Fruit fly (Drosophila melanogaster): ENCODE data around the gene CG11369.

CG11369 gene

DNA sequence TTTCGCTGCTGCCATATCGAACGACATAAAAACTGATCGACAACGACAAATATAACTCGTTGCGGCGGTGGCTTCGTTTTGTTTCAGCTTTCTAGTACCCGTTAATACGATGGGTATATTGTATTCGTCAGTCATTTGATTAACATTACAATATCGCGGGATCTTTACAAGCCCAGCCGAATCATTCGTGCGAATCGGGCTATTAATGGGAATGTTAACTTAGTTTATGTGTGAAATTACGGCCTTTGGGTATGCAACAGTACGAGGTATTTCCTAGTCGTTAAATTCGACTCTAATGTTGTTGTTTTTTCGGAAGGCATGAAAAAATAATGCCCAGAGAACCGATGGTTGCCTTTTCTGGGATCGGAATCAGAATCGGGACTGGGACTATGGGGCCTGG, 44.1 kb downstream of the CG11369 start (continued):
- peak; percentile 68 for TF ChIP-seq ATbp (GFP tag; optimal IDR thresholded peaks at IDR 0.05)
- peak; percentile 52 for TF ChIP-seq CG3065 (GFP tag; optimal IDR thresholded peaks at IDR 0.05)
- no peak for TF ChIP-seq Scr (GFP tag; IDR thresholded peaks at IDR 0.05; ENCODE audit: partially characterized antibody)
- peak; percentile 18 for TF ChIP-seq CG3995 (GFP tag; optimal IDR thresholded peaks at IDR 0.05)
- peak; percentile 80 for TF ChIP-seq CG2678 (tag; optimal IDR thresholded peaks at IDR 0.05)
- TF ChIP-seq H15 (GFP tag; IDR thresholded peaks at IDR 0.05), result peak; percentile 76
- peak; percentile 65 for TF ChIP-seq CG30431 (GFP tag; optimal IDR thresholded peaks at IDR 0.05)
- TF ChIP-seq onecut (GFP tag; IDR thresholded peaks at IDR 0.05), result peak; percentile 57
- TF ChIP-seq CG18262 (tag; optimal IDR thresholded peaks at IDR 0.05), result peak; percentile 85
- TF ChIP-seq nmo (GFP tag; optimal IDR thresholded peaks at IDR 0.05), result peak; percentile 88
- peak; percentile 32 for TF ChIP-seq Bdp1 (GFP tag; optimal IDR thresholded peaks at IDR 0.05)
- peak; percentile 10 for TF ChIP-seq da (GFP tag; optimal IDR thresholded peaks at IDR 0.05)
- TF ChIP-seq CG10267 (tag; optimal IDR thresholded peaks at IDR 0.05), result peak; percentile 69
- peak; percentile 64 for TF ChIP-seq sim (GFP tag; IDR thresholded peaks at IDR 0.05)
- TF ChIP-seq Drgx (GFP tag; IDR thresholded peaks at IDR 0.05), result 0 out of 2 replicates have a peak, but pooled peaks have one; percentile 28
- TF ChIP-seq CG2116 (GFP tag; optimal IDR thresholded peaks at IDR 0.05), result peak; percentile 4
- TF ChIP-seq slbo (GFP tag; IDR thresholded peaks at IDR 0.05), result peak; percentile 56
- TF ChIP-seq Hey (tag; optimal IDR thresholded peaks at IDR 0.05), result no peak
- TF ChIP-seq mld (GFP tag; IDR thresholded peaks at IDR 0.05; ENCODE audit: partially characterized antibody), result no peak
- TF ChIP-seq sug (tag; optimal IDR thresholded peaks at IDR 0.05), result no peak
- peak; percentile 67; the same call in 1 of the 2 replicates for TF ChIP-seq sob (GFP tag; IDR thresholded peaks at IDR 0.05)
- TF ChIP-seq bcd (GFP tag; optimal IDR thresholded peaks at IDR 0.05), result peak; percentile 70
- TF ChIP-seq CG9797 (GFP tag; optimal IDR thresholded peaks at IDR 0.05), result no peak
- peak; percentile 61; the same call in 1 of the 2 replicates for TF ChIP-seq chm (GFP tag; IDR thresholded peaks at IDR 0.05)
- no peak for TF ChIP-seq stwl (tag; optimal IDR thresholded peaks at IDR 0.05)
- peak; percentile 58 for TF ChIP-seq nerfin-1 (tag; optimal IDR thresholded peaks at IDR 0.05)
- TF ChIP-seq crp (GFP tag; optimal IDR thresholded peaks at IDR 0.05), result no peak
- no peak for TF ChIP-seq lbe (GFP tag; optimal IDR thresholded peaks at IDR 0.05)
- TF ChIP-seq tio (GFP tag; optimal IDR thresholded peaks at IDR 0.05), result peak; percentile 73
- TF ChIP-seq CG9437 (GFP tag; optimal IDR thresholded peaks at IDR 0.05), result peak; percentile 36
- peak; percentile 80; the same call in 2 of the 3 replicates for TF ChIP-seq CG34422 (GFP tag; IDR thresholded peaks at IDR 0.05)
- TF ChIP-seq otp (GFP tag; IDR thresholded peaks at IDR 0.05), result peak; percentile 70; the same call in 2 of the 3 replicates
- 0 out of 2 replicates have a peak, but pooled peaks have one; percentile 52 for TF ChIP-seq Gsc (GFP tag; IDR thresholded peaks at IDR 0.05)
- no peak for TF ChIP-seq CG15479 (GFP tag; optimal IDR thresholded peaks at IDR 0.05)
- no peak for TF ChIP-seq Neu2 (GFP tag; optimal IDR thresholded peaks at IDR 0.05; ENCODE audit: borderline replicate concordance)
- peak; percentile 84 for TF ChIP-seq CG11504 (tag; optimal IDR thresholded peaks at IDR 0.05)
- peak; percentile 60 for TF ChIP-seq CHES-1-like (GFP tag; optimal IDR thresholded peaks at IDR 0.05)
- no peak for TF ChIP-seq wek (GFP tag; optimal IDR thresholded peaks at IDR 0.05)
- TF ChIP-seq Dfd (GFP tag; optimal IDR thresholded peaks at IDR 0.05), result no peak
- peak; percentile 84 for TF ChIP-seq Camta (GFP tag; optimal IDR thresholded peaks at IDR 0.05)
- TF ChIP-seq CG1233 (GFP tag; optimal IDR thresholded peaks at IDR 0.05), result peak; percentile 58
- no peak; the same call in 1 of the 3 replicates for TF ChIP-seq dysf (GFP tag; IDR thresholded peaks at IDR 0.05)
- TF ChIP-seq hkb (optimal IDR thresholded peaks at IDR 0.05), result no peak
- TF ChIP-seq hkb (GFP tag; IDR thresholded peaks at IDR 0.05), result peak; percentile 67
- peak; percentile 67 for TF ChIP-seq CG33213 (GFP tag; optimal IDR thresholded peaks at IDR 0.05)
- TF ChIP-seq pnt (GFP tag; optimal IDR thresholded peaks at IDR 0.05), result peak; percentile 83
- TF ChIP-seq ems (GFP tag; optimal IDR thresholded peaks at IDR 0.05), result peak; percentile 70
- TF ChIP-seq CG9932 (GFP tag; IDR thresholded peaks at IDR 0.05), result peak; percentile 47
- peak; percentile 69 for TF ChIP-seq CG2875 (GFP tag; optimal IDR thresholded peaks at IDR 0.05)
- TF ChIP-seq CG8359 (GFP tag; optimal IDR thresholded peaks at IDR 0.05; ENCODE audit: borderline replicate concordance), result peak; percentile 54
- TF ChIP-seq dm (GFP tag; optimal IDR thresholded peaks at IDR 0.05), result peak; percentile 29
